Worm (Caenorhabditis elegans): ENCODE measurements around the gene T07D4.2.
A peak's percentile ranks its signal among the peaks of the same experiment; 100 is the strongest.

The T07D4.2 gene

ce11 chrII:8865078-8865477, 8.7 kb downstream of the T07D4.2 start, which contains the start of gene npr-20:
npr-20 (minus strand) TSS chrII:8865178.
- no peak for TF ChIP-seq nhr-77 (tag; optimal IDR thresholded peaks at IDR 0.05)
- TF ChIP-seq sup-37 (GFP tag; optimal IDR thresholded peaks at IDR 0.05): no peak
- TF ChIP-seq tlp-1 (tag; optimal IDR thresholded peaks at IDR 0.05): no peak
- TF ChIP-seq nhr-71 (tag; optimal IDR thresholded peaks at IDR 0.05): no peak
- TF ChIP-seq unc-62 (GFP tag; optimal IDR thresholded peaks at IDR 0.05): no peak
- TF ChIP-seq pag-3 (tag; optimal IDR thresholded peaks at IDR 0.05; ENCODE audit: borderline replicate concordance, insufficient read depth): no peak
- TF ChIP-seq nhr-84 (tag; optimal IDR thresholded peaks at IDR 0.05): no peak
- TF ChIP-seq snu-23 (GFP tag; optimal IDR thresholded peaks at IDR 0.05): no peak
- no peak for TF ChIP-seq tbx-2 (tag; optimal IDR thresholded peaks at IDR 0.05)
- no peak for TF ChIP-seq nhr-90 (tag; optimal IDR thresholded peaks at IDR 0.05; ENCODE audit: poor library complexity)
- no peak for TF ChIP-seq nhr-11 (tag; optimal IDR thresholded peaks at IDR 0.05)
- TF ChIP-seq fkh-4 (tag; optimal IDR thresholded peaks at IDR 0.05; ENCODE audit: borderline replicate concordance): no peak
- TF ChIP-seq ztf-11 (tag; optimal IDR thresholded peaks at IDR 0.05): no peak
- TF ChIP-seq mab-9 (GFP tag; IDR thresholded peaks at IDR 0.05): no peak
- no peak for TF ChIP-seq nhr-237 (tag; optimal IDR thresholded peaks at IDR 0.05)

- no peak for TF ChIP-seq ceh-90 (tag; optimal IDR thresholded peaks at IDR 0.05)
- no peak for TF ChIP-seq fkh-8 (tag; optimal IDR thresholded peaks at IDR 0.05)
- TF ChIP-seq nhr-19 (GFP tag; conservative IDR thresholded peaks at IDR 0.05): no peak
- no peak for TF ChIP-seq zag-1 (tag; optimal IDR thresholded peaks at IDR 0.05)
Observed at ce11 chrII:8859596-8859995, 14.1 kb downstream of the T07D4.2 start, which contains the start of gene snb-6. snb-6 (minus strand) TSS chrII:8859696.

- TF ChIP-seq egl-13 (tag; optimal IDR thresholded peaks at IDR 0.05) (no peak), C04F5.9 (tag; optimal IDR thresholded peaks at IDR 0.05) (no peak), nhr-84 (tag; optimal IDR thresholded peaks at IDR 0.05) (no peak), hlh-4 (tag; optimal IDR thresholded peaks at IDR 0.05) (no peak), pax-3 (tag; optimal IDR thresholded peaks at IDR 0.05) (no peak), dpl-1 (GFP tag; optimal IDR thresholded peaks at IDR 0.05) (no peak), ceh-8 (GFP tag; optimal IDR thresholded peaks at IDR 0.05) (no peak), lir-3 (tag; optimal IDR thresholded peaks at IDR 0.05; ENCODE audit: poor library complexity) (no peak), ama-1 (optimal IDR thresholded peaks at IDR 0.05) (no peak), zip-4 (GFP tag; optimal IDR thresholded peaks at IDR 0.05) (no peak), dsc-1 (tag; optimal IDR thresholded peaks at IDR 0.05) (no peak), lin-15B (tag; optimal IDR thresholded peaks at IDR 0.05) (no peak), skn-1 (tag; optimal IDR thresholded peaks at IDR 0.05) (no peak), ceh-88 (GFP tag; IDR thresholded peaks at IDR 0.05) (no peak), C16A3.4 (tag; optimal IDR thresholded peaks at IDR 0.05) (no peak), C34B4.2 (tag; optimal IDR thresholded peaks at IDR 0.05) (no peak), nhr-237 (tag; optimal IDR thresholded peaks at IDR 0.05) (no peak)
Observed at ce11 chrII:8857074-8857473, 16.7 kb downstream of the T07D4.2 start.

- TF ChIP-seq blmp-1 (tag; optimal IDR thresholded peaks at IDR 0.05): peak; percentile 96
- TF ChIP-seq mdl-1 (tag; optimal IDR thresholded peaks at IDR 0.05): no peak
Observed at ce11 chrII:8856524-8856923, 17.2 kb downstream of the T07D4.2 start.

- TF ChIP-seq skn-1 (tag; optimal IDR thresholded peaks at IDR 0.05) (no peak), mef-2 (tag; optimal IDR thresholded peaks at IDR 0.05) (no peak), unc-30 (tag; optimal IDR thresholded peaks at IDR 0.05) (no peak), lsy-2 (tag; optimal IDR thresholded peaks at IDR 0.05) (no peak), lin-14 (GFP tag; optimal IDR thresholded peaks at IDR 0.05) (peak; percentile 9), unc-98 (GFP tag; IDR thresholded peaks at IDR 0.05) (no peak), lin-35 (GFP tag; optimal IDR thresholded peaks at IDR 0.05) (no peak), mab-9 (GFP tag; IDR thresholded peaks at IDR 0.05) (no peak), mep-1 (tag; optimal IDR thresholded peaks at IDR 0.05) (no peak), C04F5.9 (tag; optimal IDR thresholded peaks at IDR 0.05) (no peak), nhr-76 (tag; optimal IDR thresholded peaks at IDR 0.05) (no peak), ceh-63 (GFP tag; optimal IDR thresholded peaks at IDR 0.05) (no peak), ama-1 (optimal IDR thresholded peaks at IDR 0.05) (no peak), F16B12.6 (tag; optimal IDR thresholded peaks at IDR 0.05) (no peak), blmp-1 (tag; optimal IDR thresholded peaks at IDR 0.05) (peak; percentile 63), fkh-4 (tag; optimal IDR thresholded peaks at IDR 0.05; ENCODE audit: borderline replicate concordance) (no peak)
Observed at ce11 chrII:8854874-8855273, 18.9 kb downstream of the T07D4.2 start.

Data from whole organism, L1 larva.